Worm (Caenorhabditis elegans) whole organism, mixed stage, embryonic: ENCODE measurements around the gene Y45G5AM.5.

Experiments
- M03D4.4 ChIP-seq: sonication (generic microtip); optimal IDR thresholded peaks from 2 replicates; lab custom pipeline; 2017; ENCODE audit warnings: mild to moderate bottlenecking, missing genetic modification characterization, missing compliant biosample characterization
- bed-3 ChIP-seq: fragments of 200-800 bp; sonication (Bioruptor generic); optimal IDR thresholded peaks from 3 replicates; lab custom pipeline; 2018; ENCODE audit warnings: mild to moderate bottlenecking, missing genetic modification characterization, moderate library complexity, missing compliant biosample characterization
- blmp-1 ChIP-seq: fragments of 150-350 bp; optimal IDR thresholded peaks from 2 replicates; lab custom pipeline; 2014; ENCODE audit warnings: missing biosample characterization, missing genetic modification characterization
- ceh-39 ChIP-seq: fragments of 150-350 bp; optimal IDR thresholded peaks from 2 replicates; lab custom pipeline; 2014; ENCODE audit warnings: missing biosample characterization, missing genetic modification characterization
- ceh-43 ChIP-seq: fragments of 200-800 bp; sonication (Bioruptor generic); optimal IDR thresholded peaks from 2 replicates; lab custom pipeline; 2018; ENCODE audit warnings: mild to moderate bottlenecking, missing genetic modification characterization, moderate library complexity, missing compliant biosample characterization
- ces-1 ChIP-seq: fragments of 150-350 bp; optimal IDR thresholded peaks from 2 replicates; lab custom pipeline; 2014; ENCODE audit warnings: missing biosample characterization, missing genetic modification reagents, missing genetic modification characterization
- cnd-1 ChIP-seq: fragments of 200-800 bp; sonication (Bioruptor generic); optimal IDR thresholded peaks from 2 replicates; lab custom pipeline; 2018; ENCODE audit warnings: mild to moderate bottlenecking, missing genetic modification characterization, missing compliant biosample characterization
- drap-1 ChIP-seq: fragments of 200-800 bp; sonication (Bioruptor generic); optimal IDR thresholded peaks from 3 replicates; lab custom pipeline; 2018; ENCODE audit warnings: mild to moderate bottlenecking, missing genetic modification characterization, missing compliant biosample characterization
- elt-1 ChIP-seq: sonication (generic microtip); optimal IDR thresholded peaks from 2 replicates; lab custom pipeline; 2017; ENCODE audit warnings: missing genetic modification characterization, mild to moderate bottlenecking, missing compliant biosample characterization, antibody characterized with exemption, moderate library complexity, borderline replicate concordance; ENCODE audit not compliant: insufficient read depth
- elt-3 ChIP-seq: fragments of 150-350 bp; optimal IDR thresholded peaks from 2 replicates; lab custom pipeline; 2014; ENCODE audit warnings: missing biosample characterization, missing genetic modification characterization
- flh-1 ChIP-seq: fragments of 200-800 bp; sonication (Bioruptor generic); optimal IDR thresholded peaks from 2 replicates; lab custom pipeline; 2018; ENCODE audit warnings: mild to moderate bottlenecking, missing genetic modification characterization, moderate library complexity, missing compliant biosample characterization
- ham-2 ChIP-seq: fragments of 200-800 bp; sonication (Bioruptor generic); optimal IDR thresholded peaks from 2 replicates; lab custom pipeline; 2018; ENCODE audit warnings: mild to moderate bottlenecking, missing genetic modification characterization, missing compliant biosample characterization
- hlh-1 ChIP-seq: fragments of 150-350 bp; optimal IDR thresholded peaks from 2 replicates; lab custom pipeline; 2014; ENCODE audit warnings: missing biosample characterization, missing genetic modification reagents, missing genetic modification characterization
- lin-32 ChIP-seq: fragments of 200-800 bp; sonication (Bioruptor generic); optimal IDR thresholded peaks from 2 replicates; lab custom pipeline; 2018; ENCODE audit warnings: mild to moderate bottlenecking, missing genetic modification characterization, missing compliant biosample characterization
- lsy-2 ChIP-seq: fragments of 150-350 bp; optimal IDR thresholded peaks from 2 replicates; lab custom pipeline; 2014; ENCODE audit warnings: missing biosample characterization, missing genetic modification characterization
- mab-5 ChIP-seq: fragments of 150-350 bp; optimal IDR thresholded peaks from 2 replicates; lab custom pipeline; 2014; ENCODE audit warnings: missing biosample characterization, missing genetic modification characterization
- mep-1 ChIP-seq: fragments of 150-350 bp; optimal IDR thresholded peaks from 2 replicates; lab custom pipeline; 2017; ENCODE audit warnings: missing biosample characterization, missing genetic modification reagents, missing genetic modification characterization, inconsistent platforms
- mls-2 ChIP-seq: sonication (generic microtip); optimal IDR thresholded peaks from 2 replicates; lab custom pipeline; 2016; ENCODE audit warnings: mild to moderate bottlenecking, missing genetic modification characterization, moderate library complexity, missing compliant biosample characterization
- nhr-2 ChIP-seq: fragments of 150-350 bp; optimal IDR thresholded peaks from 2 replicates; lab custom pipeline; 2014; ENCODE audit warnings: missing biosample characterization, missing genetic modification characterization
- nhr-237 ChIP-seq: fragments of 150-350 bp; optimal IDR thresholded peaks from 2 replicates; lab custom pipeline; 2014; ENCODE audit warnings: missing biosample characterization, missing genetic modification characterization
- nhr-28 ChIP-seq: fragments of 150-350 bp; optimal IDR thresholded peaks from 2 replicates; lab custom pipeline; 2014; ENCODE audit warnings: missing biosample characterization, missing genetic modification characterization
- nhr-76 ChIP-seq: sonication (generic microtip); optimal IDR thresholded peaks from 2 replicates; lab custom pipeline; 2017; ENCODE audit warnings: missing biosample characterization, missing genetic modification characterization
- pha-4 ChIP-seq: fragments of 150-350 bp; optimal IDR thresholded peaks from 2 replicates; lab custom pipeline; 2018; ENCODE audit warnings: missing biosample characterization, missing genetic modification reagents, missing genetic modification characterization
- sem-2 ChIP-seq: fragments of 200-800 bp; sonication (Bioruptor generic); optimal IDR thresholded peaks from 2 replicates; lab custom pipeline; 2018; ENCODE audit warnings: mild to moderate bottlenecking, missing genetic modification characterization, missing compliant biosample characterization
- snpc-4 ChIP-seq: fragments of 150-350 bp; optimal IDR thresholded peaks from 2 replicates; lab custom pipeline; 2014; ENCODE audit warnings: missing biosample characterization, missing genetic modification characterization
- sptf-1 ChIP-seq: sonication (generic microtip); optimal IDR thresholded peaks from 2 replicates; lab custom pipeline; 2017; ENCODE audit warnings: mild to moderate bottlenecking, missing genetic modification characterization, moderate library complexity, missing compliant biosample characterization
- tbx-8 ChIP-seq: fragments of 200-800 bp; sonication (Bioruptor generic); optimal IDR thresholded peaks from 2 replicates; lab custom pipeline; 2018; ENCODE audit warnings: mild to moderate bottlenecking, missing genetic modification characterization, moderate library complexity, missing compliant biosample characterization
- unc-120 ChIP-seq: sonication (generic microtip); optimal IDR thresholded peaks from 2 replicates; lab custom pipeline; 2017; ENCODE audit warnings: missing genetic modification characterization, missing compliant biosample characterization; ENCODE audit not compliant: poor library complexity, severe bottlenecking
- unc-39 ChIP-seq: fragments of 150-350 bp; optimal IDR thresholded peaks from 2 replicates; lab custom pipeline; 2014; ENCODE audit warnings: missing biosample characterization, missing genetic modification characterization
- unc-62 ChIP-seq: fragments of 150-350 bp; optimal IDR thresholded peaks from 2 replicates; lab custom pipeline; 2014; ENCODE audit warnings: missing biosample characterization, missing genetic modification reagents, missing genetic modification characterization
- zip-8 ChIP-seq: fragments of 150-350 bp; optimal IDR thresholded peaks from 2 replicates; lab custom pipeline; 2014; ENCODE audit warnings: missing biosample characterization, missing genetic modification characterization
- ztf-11 ChIP-seq: fragments of 150-350 bp; optimal IDR thresholded peaks from 2 replicates; lab custom pipeline; 2014; ENCODE audit warnings: missing biosample characterization, missing genetic modification characterization

The Y45G5AM.5 gene

ce11 chrV:4160086-4160485, at the start of gene Y45G5AM.5:
TSS of gene Y45G5AM.5 (plus strand) at chrV:4160386.
- TF ChIP-seq snpc-4 (no peak), cnd-1 (no peak), zip-8 (tag; lab: Kevin White, UChicago) (peak; percentile 64), lin-32 (GFP tag; lab: Kevin White, UChicago) (no peak)

DNA sequence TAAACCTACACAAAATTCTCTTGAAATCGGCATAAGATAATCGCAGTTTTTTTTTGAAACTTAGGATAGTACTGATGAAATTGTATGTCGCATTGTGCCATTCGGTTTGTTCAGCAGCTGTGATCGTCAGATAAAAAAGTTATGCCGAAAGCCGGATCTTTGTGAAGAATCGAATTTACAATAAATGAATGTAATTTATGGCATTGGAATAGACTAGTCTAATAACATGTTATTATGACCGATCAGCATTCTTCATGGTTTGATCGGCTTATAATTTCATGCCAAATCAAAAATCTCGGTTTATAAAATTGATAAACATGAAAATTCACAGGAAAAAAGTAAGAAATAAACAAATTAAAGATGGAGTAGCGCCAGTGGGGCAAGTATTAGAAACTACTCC, 47.7 kb upstream of the Y45G5AM.5 start, which contains the start of gene srw-134:
Gene srw-134 (minus strand): TSS at position 101 of the 400 bp plus-strand sequence.
- TF ChIP-seq lin-32 (GFP tag; lab: Kevin White, UChicago) (no peak), bed-3 (GFP tag; lab: Kevin White, UChicago) (no peak), mep-1 (no peak), flh-1 (GFP tag; lab: Kevin White, UChicago) (no peak), sem-2 (GFP tag; lab: Kevin White, UChicago) (no peak), ztf-11 (tag; lab: Kevin White, UChicago) (no peak), blmp-1 (tag; lab: Kevin White, UChicago) (no peak), unc-120 (no peak), nhr-28 (tag; lab: Kevin White, UChicago) (no peak), ces-1 (GFP tag; lab: Kevin White, UChicago) (no peak), elt-1 (tag; lab: Kevin White, UChicago) (no peak), mab-5 (tag; lab: Kevin White, UChicago) (no peak), elt-3 (no peak)

- no peak for TF ChIP-seq unc-39 (tag; lab: Kevin White, UChicago)
- TF ChIP-seq lin-32 (GFP tag; lab: Kevin White, UChicago) = no peak
- no peak for TF ChIP-seq nhr-76 (tag; lab: Kevin White, UChicago)
- no peak for TF ChIP-seq ceh-39 (tag; lab: Kevin White, UChicago)
- no peak for TF ChIP-seq pha-4
- TF ChIP-seq mls-2 = no peak
- TF ChIP-seq drap-1 (GFP tag; lab: Kevin White, UChicago) = no peak
- no peak for TF ChIP-seq tbx-8
- no peak for TF ChIP-seq snpc-4
- TF ChIP-seq sptf-1 (tag; lab: Kevin White, UChicago) = no peak
- no peak for TF ChIP-seq ces-1 (GFP tag; lab: Kevin White, UChicago)
- TF ChIP-seq M03D4.4 (tag; lab: Kevin White, UChicago) = no peak
- no peak for TF ChIP-seq elt-3
- TF ChIP-seq ceh-43 (GFP tag; lab: Kevin White, UChicago) = no peak
- no peak for TF ChIP-seq nhr-28 (tag; lab: Kevin White, UChicago)
- no peak for TF ChIP-seq elt-1 (tag; lab: Kevin White, UChicago)
- no peak for TF ChIP-seq cnd-1
- TF ChIP-seq lsy-2 = no peak
Observed at ce11 chrV:4114627-4115026, 45.6 kb upstream of the Y45G5AM.5 start, which contains the start of gene srw-133. TSS of gene srw-133 (minus strand) at chrV:4114727.

ce11 chrV:4116071-4116470, 44.1 kb upstream of the Y45G5AM.5 start, which contains the start of gene T05B4.8:
TSS of gene T05B4.8 (minus strand) at chrV:4116171.
- TF ChIP-seq snpc-4 (no peak), unc-62 (no peak), elt-3 (no peak), nhr-76 (tag; lab: Kevin White, UChicago) (no peak), ham-2 (GFP tag; lab: Kevin White, UChicago) (no peak), blmp-1 (tag; lab: Kevin White, UChicago) (no peak)

ce11 chrV:4118332-4118731, 41.9 kb upstream of the Y45G5AM.5 start, which contains the start of gene T05B4.9:
TSS of gene T05B4.9 (minus strand) at chrV:4118432.
- TF ChIP-seq hlh-1 (tag; lab: Kevin White, UChicago) (no peak), lsy-2 (no peak), mep-1 (no peak), lin-32 (GFP tag; lab: Kevin White, UChicago) (no peak), ceh-39 (tag; lab: Kevin White, UChicago) (no peak), cnd-1 (no peak), tbx-8 (no peak), ham-2 (GFP tag; lab: Kevin White, UChicago) (no peak), mab-5 (tag; lab: Kevin White, UChicago) (no peak)

- no peak for TF ChIP-seq nhr-237 (tag; lab: Kevin White, UChicago)
- TF ChIP-seq nhr-28 (tag; lab: Kevin White, UChicago) = no peak
- no peak for TF ChIP-seq bed-3 (GFP tag; lab: Kevin White, UChicago)
- TF ChIP-seq unc-120 = no peak
- TF ChIP-seq mep-1 = no peak
- no peak for TF ChIP-seq flh-1 (GFP tag; lab: Kevin White, UChicago)
- no peak for TF ChIP-seq drap-1 (GFP tag; lab: Kevin White, UChicago)
- TF ChIP-seq M03D4.4 (tag; lab: Kevin White, UChicago) = no peak
- no peak for TF ChIP-seq nhr-2
- no peak for TF ChIP-seq unc-39 (tag; lab: Kevin White, UChicago)
Observed at ce11 chrV:4120629-4121028, 39.6 kb upstream of the Y45G5AM.5 start, which contains the start of gene T05B4.10. TSS of gene T05B4.10 (minus strand) at chrV:4120729.
